Worm (Caenorhabditis elegans) whole organism, young adult: ENCODE measurements around the gene C45B2.2.

ENCODE experiments used
- K12H6.12 ChIP-seq: fragments of 200-800 bp; sonication (Bioruptor generic); optimal IDR thresholded peaks from 2 replicates; lab custom pipeline; 2018; ENCODE audit warnings: mild to moderate bottlenecking, missing genetic modification characterization, missing compliant biosample characterization
- let-607 ChIP-seq, 2 experiments: fragments of 200-800 bp in 1 of 2; sonication (Bioruptor generic) in 1 of 2; sonication (generic microtip) in 1 of 2; optimal IDR thresholded peaks; 2 replicates each; lab custom pipeline; 2016 to 2018; ENCODE audit warnings: mild to moderate bottlenecking in 2 of 2, missing compliant biosample characterization in 2 of 2, missing genetic modification characterization in 2 of 2, moderate library complexity in 2 of 2, missing genotype in 1 of 2

DNA sequence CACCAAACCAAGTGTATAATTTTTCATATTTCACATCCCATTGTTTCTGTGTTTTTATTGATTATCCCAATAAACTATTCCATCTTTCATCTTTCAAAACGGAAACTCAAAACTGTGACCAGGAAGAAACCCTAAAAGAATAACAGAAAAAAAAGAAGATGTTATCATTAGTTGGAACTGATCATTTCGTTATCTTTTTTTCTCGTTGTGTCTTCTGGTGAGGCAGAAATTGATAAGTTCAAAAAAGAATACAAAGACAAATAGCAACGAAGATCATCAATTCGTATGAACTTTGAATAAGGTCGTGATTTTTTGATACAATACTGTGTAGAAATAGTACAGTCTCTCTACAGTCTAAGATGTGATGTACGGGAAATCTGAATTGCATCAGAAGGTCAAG lies 2.7 kb upstream of the C45B2.2 start:
- no peak for TF ChIP-seq let-607 (tag; optimal IDR thresholded peaks at IDR 0.05; lab: Kevin White, UChicago)
- no peak for TF ChIP-seq K12H6.12 (tag; lab: Kevin White, UChicago)
